Worm (Caenorhabditis elegans) whole organism, L4 larva: ENCODE data around the gene hsp-43.

Experiments
- F10B5.3 ChIP-seq: sonication (generic microtip); optimal IDR thresholded peaks from 2 replicates; lab custom pipeline; 2016; ENCODE audit warnings: mild to moderate bottlenecking, missing genetic modification characterization, missing compliant biosample characterization
- F26F4.8 ChIP-seq: fragments of 200-800 bp; sonication (Bioruptor generic); conservative IDR thresholded peaks from 2 replicates; pipeline ENCODE4 v1.3.6; 2022; ENCODE audit warnings: missing genetic modification characterization, missing compliant biosample characterization
- F37D6.2 ChIP-seq: sonication (generic microtip); optimal IDR thresholded peaks from 2 replicates; lab custom pipeline; 2016; ENCODE audit warnings: mild to moderate bottlenecking, missing genetic modification characterization, missing compliant biosample characterization
- F44E2.7 ChIP-seq: fragments of 200-800 bp; sonication (Bioruptor generic); IDR thresholded peaks from 2 replicates; pipeline ENCODE4 v2.1.2; 2022; ENCODE audit warnings: missing genetic modification characterization, missing compliant biosample characterization
- F49E8.2 ChIP-seq: sonication (generic microtip); optimal IDR thresholded peaks from 2 replicates; lab custom pipeline; 2016; ENCODE audit warnings: missing compliant biosample characterization, mild to moderate bottlenecking, missing genetic modification characterization, borderline replicate concordance
- Y5F2A.4 ChIP-seq: fragments of 200-800 bp; sonication (Bioruptor generic); optimal IDR thresholded peaks from 2 replicates; lab custom pipeline; 2018; ENCODE audit warnings: mild to moderate bottlenecking, missing genetic modification characterization, missing compliant biosample characterization
- Y75B8A.6 ChIP-seq: fragments of 200-800 bp; sonication (Bioruptor generic); IDR thresholded peaks from 2 replicates; pipeline ENCODE4 v1.3.6; 2022; ENCODE audit warnings: missing genetic modification reagents, missing genetic modification characterization, missing compliant biosample characterization
- aha-1 ChIP-seq: fragments of 150-350 bp; peaks from one replicate; lab custom pipeline; 2014; ENCODE audit warnings: missing biosample characterization, missing genetic modification characterization
- ama-1 ChIP-seq: fragments of 150-350 bp; optimal IDR thresholded peaks from 2 replicates; lab custom pipeline; 2014; ENCODE audit warnings: inconsistent platforms, mixed read lengths
- ceh-62 ChIP-seq: sonication (generic microtip); optimal IDR thresholded peaks from 2 replicates; lab custom pipeline; 2017; ENCODE audit warnings: missing biosample characterization, missing genetic modification characterization
- ceh-82 ChIP-seq: sonication (generic microtip); optimal IDR thresholded peaks from 2 replicates; lab custom pipeline; 2017; ENCODE audit warnings: missing biosample characterization, missing genetic modification characterization
- ces-1 ChIP-seq: fragments of 150-350 bp; sonication (generic microtip); optimal IDR thresholded peaks from 4 replicates; lab custom pipeline; 2014; ENCODE audit warnings: missing biosample characterization, missing genetic modification reagents, missing genetic modification characterization
- daf-12 ChIP-seq: fragments of 150-350 bp; optimal IDR thresholded peaks from 2 replicates; lab custom pipeline; 2014; ENCODE audit warnings: missing biosample characterization, missing genetic modification reagents, missing genetic modification characterization
- daf-16 ChIP-seq, 3 experiments: sonication (generic microtip); optimal IDR thresholded peaks; 2 replicates each; lab custom pipeline; 2016 to 2017; ENCODE audit warnings: missing genetic modification characterization in 3 of 3, missing genetic modification reagents in 3 of 3, mild to moderate bottlenecking in 2 of 3, missing compliant biosample characterization in 2 of 3, missing biosample characterization in 1 of 3, moderate library complexity in 1 of 3
- daf-19 ChIP-seq: fragments of 200-800 bp; sonication (Bioruptor generic); conservative IDR thresholded peaks from 2 replicates; pipeline ENCODE4 v1.3.6; 2022; ENCODE audit warnings: missing genetic modification characterization, missing compliant biosample characterization
- dmd-6 ChIP-seq: fragments of 200-800 bp; sonication (Bioruptor generic); IDR thresholded peaks from 2 replicates; pipeline ENCODE4 v1.3.6; 2022; ENCODE audit warnings: missing genetic modification reagents, missing genetic modification characterization, missing compliant biosample characterization
- dmd-8 ChIP-seq: fragments of 200-800 bp; sonication (Bioruptor generic); IDR thresholded peaks from 2 replicates; pipeline ENCODE4 v1.3.6; 2022; ENCODE audit warnings: missing genetic modification characterization, missing compliant biosample characterization
- egl-27 ChIP-seq: sonication (generic microtip); optimal IDR thresholded peaks from 3 replicates; lab custom pipeline; 2017; ENCODE audit warnings: missing biosample characterization, missing genetic modification reagents, missing genetic modification characterization
- fos-1 ChIP-seq: fragments of 150-350 bp; optimal IDR thresholded peaks from 2 replicates; lab custom pipeline; 2014; ENCODE audit warnings: missing biosample characterization, missing genetic modification characterization
- gei-8 ChIP-seq: fragments of 200-800 bp; sonication (Bioruptor generic); optimal IDR thresholded peaks from 2 replicates; lab custom pipeline; 2018; ENCODE audit warnings: mild to moderate bottlenecking, missing genetic modification characterization, missing compliant biosample characterization
- hif-1 ChIP-seq, 2 experiments: sonication (generic microtip); optimal IDR thresholded peaks; 2 replicates each; lab custom pipeline; 2016 to 2017; ENCODE audit warnings: missing compliant biosample characterization in 2 of 2, missing genetic modification characterization in 2 of 2, missing genetic modification reagents in 2 of 2, missing genotype in 2 of 2, mild to moderate bottlenecking in 1 of 2
- hlh-11 ChIP-seq: fragments of 200-800 bp; sonication (Bioruptor generic); optimal IDR thresholded peaks from 2 replicates; lab custom pipeline; 2018; ENCODE audit warnings: mild to moderate bottlenecking, missing genetic modification characterization, missing compliant biosample characterization
- hmg-1.1 ChIP-seq: fragments of 200-800 bp; sonication (Bioruptor generic); IDR thresholded peaks from 2 replicates; pipeline ENCODE4 v1.3.6; 2022; ENCODE audit warnings: missing genetic modification reagents, missing genetic modification characterization, missing compliant biosample characterization
- lin-1 ChIP-seq: fragments of 200-800 bp; sonication (Bioruptor generic); IDR thresholded peaks from 2 replicates; pipeline ENCODE4 v1.3.6; 2022; ENCODE audit warnings: missing genetic modification reagents, missing genetic modification characterization, missing compliant biosample characterization
- lin-15B ChIP-seq: fragments of 150-350 bp; sonication (generic microtip); optimal IDR thresholded peaks from 3 replicates; lab custom pipeline; 2014; ENCODE audit warnings: missing biosample characterization, missing genetic modification characterization
- lin-38 ChIP-seq: fragments of 200-800 bp; sonication (Bioruptor generic); IDR thresholded peaks from 2 replicates; pipeline ENCODE4 v1.3.6; 2022; ENCODE audit warnings: missing genetic modification reagents, missing genetic modification characterization, missing compliant biosample characterization
- lin-39 ChIP-seq: fragments of 150-350 bp; optimal IDR thresholded peaks from 2 replicates; lab custom pipeline; 2014; ENCODE audit warnings: missing biosample characterization, missing genetic modification reagents, missing genetic modification characterization
- madf-9 ChIP-seq: fragments of 200-800 bp; sonication (Bioruptor generic); conservative IDR thresholded peaks from 2 replicates; pipeline ENCODE4 v1.3.6; 2022; ENCODE audit warnings: missing genetic modification reagents, missing genetic modification characterization, missing compliant biosample characterization
- mdt-29 ChIP-seq: fragments of 200-800 bp; sonication (Bioruptor generic); IDR thresholded peaks from 2 replicates; pipeline ENCODE4 v1.3.6; 2022; ENCODE audit warnings: missing genetic modification reagents, missing genetic modification characterization, missing compliant biosample characterization
- mxl-2 ChIP-seq: fragments of 200-800 bp; sonication (Bioruptor generic); conservative IDR thresholded peaks from 2 replicates; pipeline ENCODE4 v1.3.6; 2022; ENCODE audit warnings: missing genetic modification reagents, missing genetic modification characterization, missing compliant biosample characterization
- mxl-3 ChIP-seq: fragments of 200-800 bp; sonication (Bioruptor generic); optimal IDR thresholded peaks from 2 replicates; lab custom pipeline; 2018; ENCODE audit warnings: mild to moderate bottlenecking, missing genetic modification characterization, missing compliant biosample characterization
- nhr-28 ChIP-seq: fragments of 150-350 bp; optimal IDR thresholded peaks from 2 replicates; lab custom pipeline; 2014; ENCODE audit warnings: missing biosample characterization, missing genetic modification characterization
- nhr-77 ChIP-seq: fragments of 150-350 bp; optimal IDR thresholded peaks from 2 replicates; lab custom pipeline; 2014; ENCODE audit warnings: missing biosample characterization, missing genetic modification characterization
- php-3 ChIP-seq: fragments of 200-800 bp; sonication (Bioruptor generic); IDR thresholded peaks from 2 replicates; pipeline ENCODE4 v1.3.6; 2022; ENCODE audit warnings: missing genetic modification reagents, missing genetic modification characterization, missing compliant biosample characterization
- sdz-12 ChIP-seq: fragments of 200-800 bp; sonication (Bioruptor generic); optimal IDR thresholded peaks from 2 replicates; lab custom pipeline; 2018; ENCODE audit warnings: mild to moderate bottlenecking, missing genetic modification characterization, missing compliant biosample characterization
- set-16 ChIP-seq: fragments of 200-800 bp; sonication (Bioruptor generic); IDR thresholded peaks from 2 replicates; pipeline ENCODE4 v1.3.6; 2022; ENCODE audit warnings: missing genetic modification reagents, missing genetic modification characterization, missing compliant biosample characterization
- skn-1 ChIP-seq: fragments of 150-350 bp; optimal IDR thresholded peaks from 2 replicates; lab custom pipeline; 2014; ENCODE audit warnings: missing biosample characterization, missing genetic modification characterization
- snpc-1.2 ChIP-seq: fragments of 200-800 bp; sonication (Bioruptor generic); IDR thresholded peaks from 2 replicates; pipeline ENCODE4 v1.3.6; 2022; ENCODE audit warnings: missing genetic modification reagents, missing genetic modification characterization, missing compliant biosample characterization
- tag-97 ChIP-seq: fragments of 200-800 bp; sonication (Bioruptor generic); IDR thresholded peaks from 2 replicates; pipeline ENCODE4 v1.3.6; 2022; ENCODE audit warnings: missing genetic modification characterization, missing compliant biosample characterization
- unc-62 ChIP-seq, 3 experiments: fragments of 150-350 bp in 1 of 3; sonication (generic microtip); optimal IDR thresholded peaks in 2 of 3; peaks in 1 of 3; 1 replicate in 1 of 3; 2 replicates in 2 of 3; lab custom pipeline; 2014 to 2017; ENCODE audit warnings: missing biosample characterization in 3 of 3, missing genetic modification characterization in 3 of 3, missing genetic modification reagents in 3 of 3, missing genotype in 1 of 3
- zag-1 ChIP-seq: fragments of 150-350 bp; optimal IDR thresholded peaks from 2 replicates; lab custom pipeline; 2014; ENCODE audit warnings: missing biosample characterization, missing genetic modification characterization
- zfp-2 ChIP-seq: sonication (generic microtip); optimal IDR thresholded peaks from 2 replicates; lab custom pipeline; 2016; ENCODE audit warnings: mild to moderate bottlenecking, missing genetic modification characterization, missing compliant biosample characterization
- zfp-3 ChIP-seq: fragments of 200-800 bp; sonication (Bioruptor generic); conservative IDR thresholded peaks from 2 replicates; pipeline ENCODE4 v1.3.6; 2022; ENCODE audit warnings: missing genetic modification reagents, missing genetic modification characterization, missing compliant biosample characterization
- zip-2 ChIP-seq: fragments of 150-350 bp; optimal IDR thresholded peaks from 2 replicates; lab custom pipeline; 2014; ENCODE audit warnings: missing biosample characterization, missing genetic modification characterization
- ztf-7 ChIP-seq: fragments of 150-350 bp; optimal IDR thresholded peaks from 2 replicates; lab custom pipeline; 2014; ENCODE audit warnings: missing biosample characterization, missing genetic modification characterization

Gene hsp-43

ce11 chrX:6211322-6211820, 24.0 kb downstream of the hsp-43 start:
- TF ChIP-seq dmd-8 (no peak), zfp-3 (GFP tag; lab: Robert Waterston, UW) (no peak), madf-9 (GFP tag; lab: Robert Waterston, UW) (no peak), unc-62 (GFP tag; optimal IDR thresholded peaks at IDR 0.05 in 1 of 2; lab: Kevin White, UChicago) (peak in 1 of 2 experiments; percentile 94), unc-62 (tag; optimal IDR thresholded peaks at IDR 0.05; lab: Kevin White, UChicago) (no peak)

- TF ChIP-seq hlh-11 (tag; lab: Kevin White, UChicago), result no peak
- no peak for TF ChIP-seq aha-1 (tag; lab: Kevin White, UChicago)
- TF ChIP-seq F44E2.7 (GFP tag; lab: Robert Waterston, UW), result no peak
- no peak for TF ChIP-seq Y75B8A.6 (GFP tag; lab: Robert Waterston, UW)
- TF ChIP-seq, all 104 proteins: peak for 0
These were observed 26.9 kb downstream of the hsp-43 start, which contains the start of gene C14F11.7 for ce11 chrX:6208463-6208862. Gene C14F11.7 (minus strand): TSS chrX:6208563.

ce11 chrX:6207687-6208088, 27.7 kb downstream of the hsp-43 start, which contains the start of gene T13C5.6:
Gene T13C5.6 (minus strand): TSS chrX:6207687.
- TF ChIP-seq F10B5.3 (tag; lab: Kevin White, UChicago) (peak; percentile 68), egl-27 (tag; lab: Kevin White, UChicago) (no peak), lin-15B (no peak), unc-62 (GFP tag; optimal IDR thresholded peaks at IDR 0.05 in 1 of 2; lab: Kevin White, UChicago) (peak in 1 of 2 experiments; percentile 12), unc-62 (tag; optimal IDR thresholded peaks at IDR 0.05; lab: Kevin White, UChicago) (no peak), dmd-8 (peak; percentile 83; the same call in 1 of the 2 replicates), fos-1 (no peak), set-16 (peak; percentile 73), zfp-2 (tag; lab: Kevin White, UChicago) (peak; percentile 43), lin-1 (peak; percentile 95), lin-38 (peak; percentile 76), dmd-6 (peak; percentile 88), skn-1 (no peak), aha-1 (tag; lab: Kevin White, UChicago) (peak; percentile 100), tag-97 (GFP tag; lab: Robert Waterston, UW) (peak; percentile 36; the same call in 1 of the 2 replicates), hmg-1.1 (GFP tag; lab: Robert Waterston, UW) (peak; percentile 98), zip-2 (tag; lab: Kevin White, UChicago) (peak; percentile 78), ztf-7 (tag; lab: Kevin White, UChicago) (peak; percentile 87), gei-8 (GFP tag; lab: Kevin White, UChicago) (peak; percentile 77), ama-1 (lab: Kevin White, UChicago) (no peak), daf-19 (GFP tag; lab: Robert Waterston, UW) (peak; percentile 73), nhr-77 (tag; lab: Kevin White, UChicago) (peak; percentile 80), mxl-3 (GFP tag; lab: Kevin White, UChicago) (peak; percentile 89), nhr-28 (tag; lab: Kevin White, UChicago) (peak; percentile 78), hif-1 (tag; optimal IDR thresholded peaks at IDR 0.05; lab: Kevin White, UChicago) (peak; percentile 59 to 93), zag-1 (tag; lab: Kevin White, UChicago) (peak; percentile 30), ceh-82 (tag; lab: Kevin White, UChicago) (peak; percentile 6), lin-39 (tag; lab: Kevin White, UChicago) (no peak), mdt-29 (GFP tag; lab: Robert Waterston, UW) (peak; percentile 87), snpc-1.2 (peak; percentile 63), sdz-12 (GFP tag; lab: Kevin White, UChicago) (peak; percentile 94), daf-12 (tag; lab: Kevin White, UChicago) (no peak), F37D6.2 (tag; lab: Kevin White, UChicago) (peak; percentile 91), php-3 (peak; percentile 81), daf-16 (GFP tag; optimal IDR thresholded peaks at IDR 0.05; lab: Kevin White, UChicago) (peak; percentile 71 to 94), daf-16 (tag; optimal IDR thresholded peaks at IDR 0.05; lab: Kevin White, UChicago) (peak; percentile 81), zfp-3 (GFP tag; lab: Robert Waterston, UW) (peak; percentile 85), mxl-2 (peak; percentile 55; the same call in 1 of the 2 replicates), ceh-62 (tag; lab: Kevin White, UChicago) (no peak), F49E8.2 (tag; lab: Kevin White, UChicago) (peak; percentile 60), Y5F2A.4 (GFP tag; lab: Kevin White, UChicago) (peak; percentile 83), ces-1 (peak; percentile 66), F26F4.8 (GFP tag; lab: Robert Waterston, UW) (peak; percentile 85)
